Worm (Caenorhabditis elegans) whole organism, L3 larva: Measurements from ENCODE around the gene srh-56.

Source experiments
- ZK546.5 ChIP-seq: sonication (generic microtip); optimal IDR thresholded peaks from 2 replicates; lab custom pipeline; 2017; ENCODE audit warnings: missing biosample characterization, missing genetic modification characterization
- aly-2 ChIP-seq: fragments of 150-350 bp; optimal IDR thresholded peaks from 2 replicates; lab custom pipeline; 2014; ENCODE audit warnings: missing biosample characterization, missing genetic modification characterization
- ama-1 ChIP-seq: fragments of 150-350 bp; optimal IDR thresholded peaks from 2 replicates; lab custom pipeline; 2018
- ceh-82 ChIP-seq: fragments of 150-350 bp; optimal IDR thresholded peaks from 2 replicates; lab custom pipeline; 2014; ENCODE audit warnings: missing biosample characterization, missing genetic modification characterization
- ceh-9 ChIP-seq: sonication (generic microtip); optimal IDR thresholded peaks from 2 replicates; lab custom pipeline; 2018; ENCODE audit warnings: missing biosample characterization, missing genetic modification characterization
- daf-12 ChIP-seq: fragments of 150-350 bp; optimal IDR thresholded peaks from 2 replicates; lab custom pipeline; 2014; ENCODE audit warnings: missing biosample characterization, missing genetic modification reagents, missing genetic modification characterization
- egl-5 ChIP-seq: fragments of 150-350 bp; optimal IDR thresholded peaks from 2 replicates; lab custom pipeline; 2017; ENCODE audit warnings: missing biosample characterization, missing genetic modification reagents, missing genetic modification characterization, inconsistent platforms
- elt-1 ChIP-seq: fragments of 150-350 bp; optimal IDR thresholded peaks from 2 replicates; lab custom pipeline; 2014; ENCODE audit warnings: missing biosample characterization, missing genetic modification characterization
- elt-2 ChIP-seq: sonication (generic microtip); optimal IDR thresholded peaks from 2 replicates; lab custom pipeline; 2016; ENCODE audit warnings: missing genetic modification reagents, mild to moderate bottlenecking, missing genetic modification characterization, missing compliant biosample characterization
- elt-3 ChIP-seq, 3 experiments: fragments of 150-350 bp in 1 of 3; sonication (generic microtip) in 2 of 3; optimal IDR thresholded peaks; 2 replicates in 2 of 3; 4 replicates in 1 of 3; lab custom pipeline; 2014 to 2017; ENCODE audit warnings: missing biosample characterization in 3 of 3, missing genetic modification characterization in 3 of 3
- eor-1 ChIP-seq, 2 experiments: fragments of 150-350 bp; optimal IDR thresholded peaks; 2 replicates each; lab custom pipeline; 2014 to 2018; ENCODE audit warnings: missing biosample characterization in 2 of 2, missing genetic modification characterization in 2 of 2
- fkh-10 ChIP-seq: sonication (generic microtip); optimal IDR thresholded peaks from 2 replicates; lab custom pipeline; 2017; ENCODE audit warnings: missing biosample characterization, missing genetic modification reagents, missing genetic modification characterization
- fkh-2 ChIP-seq: fragments of 150-350 bp; optimal IDR thresholded peaks from 2 replicates; lab custom pipeline; 2014; ENCODE audit warnings: missing biosample characterization, missing genetic modification reagents, missing genetic modification characterization
- lin-15B ChIP-seq: fragments of 150-350 bp; optimal IDR thresholded peaks from 2 replicates; lab custom pipeline; 2014; ENCODE audit warnings: missing biosample characterization, missing genetic modification characterization
- lsy-12 ChIP-seq: sonication (generic microtip); optimal IDR thresholded peaks from 2 replicates; lab custom pipeline; 2016; ENCODE audit warnings: mild to moderate bottlenecking, missing genetic modification characterization, missing compliant biosample characterization
- mml-1 ChIP-seq: fragments of 150-350 bp; sonication (generic microtip); optimal IDR thresholded peaks from 3 replicates; lab custom pipeline; 2014; ENCODE audit warnings: missing biosample characterization, missing genetic modification characterization
- nfya-1 ChIP-seq: sonication (generic microtip); optimal IDR thresholded peaks from 2 replicates; lab custom pipeline; 2017; ENCODE audit warnings: missing genetic modification characterization, mild to moderate bottlenecking, missing compliant biosample characterization, antibody characterized with exemption, moderate library complexity; ENCODE audit not compliant: insufficient read depth
- nhr-11 ChIP-seq: fragments of 150-350 bp; optimal IDR thresholded peaks from 2 replicates; lab custom pipeline; 2014; ENCODE audit warnings: missing biosample characterization, missing genetic modification characterization
- nhr-12 ChIP-seq: fragments of 150-350 bp; optimal IDR thresholded peaks from 2 replicates; lab custom pipeline; 2014; ENCODE audit warnings: missing biosample characterization, missing genetic modification characterization
- nhr-23 ChIP-seq: fragments of 150-350 bp; optimal IDR thresholded peaks from 2 replicates; lab custom pipeline; 2014; ENCODE audit warnings: missing biosample characterization, missing genetic modification reagents, missing genetic modification characterization
- nhr-237 ChIP-seq: fragments of 150-350 bp; optimal IDR thresholded peaks from 2 replicates; lab custom pipeline; 2014; ENCODE audit warnings: missing biosample characterization, missing genetic modification characterization
- nhr-28 ChIP-seq: fragments of 150-350 bp; optimal IDR thresholded peaks from 2 replicates; lab custom pipeline; 2014; ENCODE audit warnings: missing biosample characterization, missing genetic modification characterization
- nhr-43 ChIP-seq: sonication (generic microtip); optimal IDR thresholded peaks from 2 replicates; lab custom pipeline; 2016; ENCODE audit warnings: mild to moderate bottlenecking, missing genetic modification characterization, missing compliant biosample characterization; ENCODE audit not compliant: poor library complexity, severe bottlenecking
- nhr-76 ChIP-seq: fragments of 150-350 bp; sonication (generic microtip); optimal IDR thresholded peaks from 5 replicates; lab custom pipeline; 2014; ENCODE audit warnings: missing biosample characterization, missing genetic modification characterization
- nhr-77 ChIP-seq: fragments of 150-350 bp; optimal IDR thresholded peaks from 2 replicates; lab custom pipeline; 2014; ENCODE audit warnings: missing biosample characterization, missing genetic modification characterization
- pha-4 ChIP-seq: fragments of 150-350 bp; optimal IDR thresholded peaks from 2 replicates; lab custom pipeline; 2014; ENCODE audit warnings: missing biosample characterization, missing genetic modification reagents, missing genetic modification characterization
- pqm-1 ChIP-seq: fragments of 150-350 bp; optimal IDR thresholded peaks from 2 replicates; lab custom pipeline; 2017; ENCODE audit warnings: missing biosample characterization, missing genetic modification characterization, inconsistent platforms
- snpc-4 ChIP-seq: fragments of 150-350 bp; optimal IDR thresholded peaks from 2 replicates; lab custom pipeline; 2014; ENCODE audit warnings: missing biosample characterization, missing genetic modification characterization
- tbx-2 ChIP-seq: sonication (generic microtip); optimal IDR thresholded peaks from 2 replicates; lab custom pipeline; 2016; ENCODE audit warnings: mild to moderate bottlenecking, missing genetic modification characterization, missing compliant biosample characterization
- unc-62 ChIP-seq: fragments of 150-350 bp; sonication (generic microtip); optimal IDR thresholded peaks from 4 replicates; lab custom pipeline; 2014; ENCODE audit warnings: missing biosample characterization, missing genetic modification reagents, missing genetic modification characterization
- zag-1 ChIP-seq: fragments of 150-350 bp; optimal IDR thresholded peaks from 2 replicates; lab custom pipeline; 2014; ENCODE audit warnings: missing biosample characterization, missing genetic modification characterization
- ztf-11 ChIP-seq: fragments of 150-350 bp; optimal IDR thresholded peaks from 2 replicates; lab custom pipeline; 2014; ENCODE audit warnings: missing biosample characterization, missing genetic modification characterization

Gene srh-56

DNA sequence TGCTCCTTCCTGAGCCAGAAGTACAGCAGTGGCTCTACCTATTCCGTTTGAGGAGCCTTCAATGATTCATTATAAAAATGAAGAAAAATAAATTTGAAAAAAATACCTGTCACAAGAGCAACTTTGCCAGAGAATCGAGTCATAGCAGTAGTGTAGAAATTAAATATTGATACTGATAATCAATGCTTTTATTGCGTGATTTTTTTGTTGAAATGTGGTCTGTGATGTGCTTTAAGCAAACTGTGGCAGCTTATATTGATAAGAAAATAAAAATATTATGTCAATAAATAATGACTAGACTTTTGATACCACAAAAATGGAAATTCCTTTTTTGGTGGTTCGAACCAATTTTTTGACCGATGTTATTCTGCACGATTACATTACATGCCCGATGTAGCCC, 6.6 kb upstream of the srh-56 start, which contains the start of gene dhs-14:
TSS of gene dhs-14 (minus strand) at position 149 of the 400 bp plus-strand sequence.
- TF ChIP-seq elt-2 (tag; lab: Kevin White, UChicago), result peak; percentile 74
- peak; percentile 82 for TF ChIP-seq pqm-1 (tag; lab: Kevin White, UChicago)
- TF ChIP-seq ZK546.5 (tag; lab: Kevin White, UChicago), result no peak
- TF ChIP-seq elt-1 (tag; lab: Kevin White, UChicago), result no peak

DNA sequence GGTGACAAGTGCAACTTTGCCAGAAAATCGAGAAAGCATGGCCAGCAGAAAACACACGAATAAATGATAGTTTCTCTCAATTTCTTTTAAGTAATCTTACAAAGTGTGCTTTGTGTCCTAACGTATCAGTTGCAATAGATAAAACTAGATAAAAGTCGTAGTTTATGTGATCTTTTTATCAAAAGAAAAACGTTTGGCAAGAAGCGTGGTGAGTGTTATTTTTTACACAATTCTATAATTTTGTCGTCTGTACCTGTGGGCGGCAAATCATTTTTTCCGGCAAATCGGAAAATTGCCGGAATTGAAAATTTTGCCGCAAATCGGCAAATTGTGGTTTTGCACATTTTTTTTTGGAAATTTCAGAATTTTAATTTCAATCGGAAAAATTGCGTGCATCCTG, 4.2 kb upstream of the srh-56 start, which contains the start of gene R05D8.9:
TSS of gene R05D8.9 (minus strand) at position 101 of the 400 bp plus-strand sequence.
- TF ChIP-seq nhr-76 (no peak), nhr-28 (tag; lab: Kevin White, UChicago) (no peak), pha-4 (tag; lab: Kevin White, UChicago) (no peak), elt-3 (tag; optimal IDR thresholded peaks at IDR 0.05; lab: Kevin White, UChicago) (no peak), nhr-237 (tag; lab: Kevin White, UChicago) (no peak), tbx-2 (tag; lab: Kevin White, UChicago) (no peak), mml-1 (no peak), elt-2 (tag; lab: Kevin White, UChicago) (no peak), nfya-1 (tag; lab: Kevin White, UChicago) (no peak), lsy-12 (tag; lab: Kevin White, UChicago) (no peak), snpc-4 (no peak), zag-1 (no peak), elt-1 (tag; lab: Kevin White, UChicago) (no peak), ama-1 (lab: Kevin White, UChicago) (no peak), daf-12 (tag; lab: Kevin White, UChicago) (no peak)
- TF ChIP-seq, all 47 proteins: peak for 0

DNA sequence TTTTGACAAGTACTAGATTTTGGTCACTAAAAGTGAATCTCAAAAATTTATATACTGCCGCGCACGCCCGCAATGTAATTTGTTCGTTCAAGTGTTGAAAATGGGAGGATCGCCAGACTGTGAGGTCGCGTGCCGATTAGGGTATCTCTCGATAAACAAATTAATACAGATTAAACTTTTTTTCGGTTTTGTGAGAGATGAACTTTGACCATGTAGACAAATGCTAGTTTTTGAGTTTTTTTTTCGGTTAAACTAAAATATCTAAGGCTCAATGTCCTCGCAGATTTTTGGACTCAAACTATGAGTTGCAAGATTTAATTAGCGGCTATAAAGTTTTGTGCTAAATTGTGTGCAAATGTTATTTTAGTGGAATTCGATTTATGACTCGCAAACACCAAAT, 1.9 kb upstream of the srh-56 start, which contains the start of gene dhs-15:
TSS of gene dhs-15 (minus strand) at position 101 of the 400 bp plus-strand sequence.
- TF ChIP-seq nhr-77 (tag; lab: Kevin White, UChicago) (no peak), mml-1 (no peak), ceh-9 (tag; lab: Kevin White, UChicago) (no peak), ceh-82 (tag; lab: Kevin White, UChicago) (no peak), ztf-11 (tag; lab: Kevin White, UChicago) (no peak), nhr-28 (tag; lab: Kevin White, UChicago) (no peak), fkh-10 (GFP tag; lab: Kevin White, UChicago) (no peak), ama-1 (lab: Kevin White, UChicago) (no peak), daf-12 (tag; lab: Kevin White, UChicago) (no peak), pqm-1 (tag; lab: Kevin White, UChicago) (no peak), fkh-2 (tag; lab: Kevin White, UChicago) (no peak)

DNA sequence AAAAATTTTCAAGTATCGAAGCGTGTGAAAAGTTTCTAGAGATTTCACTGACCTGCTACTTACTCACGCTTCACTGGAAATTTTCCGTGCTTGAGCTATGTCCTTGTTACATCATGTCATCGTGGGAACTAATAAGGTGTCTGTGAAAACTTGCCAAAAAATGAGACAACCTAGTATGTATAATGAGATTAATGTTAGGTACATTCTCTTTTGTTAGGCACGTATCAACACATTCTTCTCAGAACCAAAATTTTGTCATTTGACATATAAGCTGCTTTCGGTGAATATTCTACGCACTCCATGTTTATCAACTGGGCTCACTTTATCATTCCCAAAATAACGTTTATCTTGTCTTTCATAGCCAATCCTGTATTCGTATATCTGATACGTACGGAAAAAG, 2.4 kb downstream of the srh-56 start, which contains the start of gene srj-18:
TSS of gene srj-18 (plus strand) at position 301 of the 400 bp plus-strand sequence.
- TF ChIP-seq tbx-2 (tag; lab: Kevin White, UChicago) (no peak), pha-4 (tag; lab: Kevin White, UChicago) (no peak), aly-2 (tag; lab: Kevin White, UChicago) (no peak), nhr-76 (no peak), ztf-11 (tag; lab: Kevin White, UChicago) (no peak), daf-12 (tag; lab: Kevin White, UChicago) (no peak), elt-3 (tag; optimal IDR thresholded peaks at IDR 0.05; lab: Kevin White, UChicago) (no peak), nhr-12 (tag; lab: Kevin White, UChicago) (no peak)

DNA sequence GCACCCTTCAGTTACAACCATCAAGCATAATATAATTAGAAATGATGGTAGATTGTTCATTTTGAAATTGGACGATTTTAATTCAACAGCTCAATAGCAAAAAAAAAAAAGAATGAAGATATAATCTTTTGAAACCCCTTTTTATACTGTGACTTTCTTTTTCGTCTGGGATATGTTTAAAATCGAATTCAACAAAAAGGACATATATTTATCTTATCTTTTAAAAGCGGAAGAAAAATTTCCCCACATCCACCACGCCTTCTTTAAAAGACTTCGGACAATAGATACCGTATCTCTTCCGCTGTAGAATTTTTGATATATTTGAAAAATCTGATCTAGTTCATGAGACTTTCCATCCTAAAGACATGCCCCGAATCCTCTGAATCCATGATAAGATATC, 9.1 kb downstream of the srh-56 start, which contains the start of gene R05D8.11:
TSS of gene R05D8.11 (minus strand) at position 101 of the 400 bp plus-strand sequence.
- TF ChIP-seq elt-2 (tag; lab: Kevin White, UChicago) (no peak), unc-62 (GFP tag; lab: Kevin White, UChicago) (no peak), ZK546.5 (tag; lab: Kevin White, UChicago) (no peak), lsy-12 (tag; lab: Kevin White, UChicago) (no peak), lin-15B (tag; lab: Kevin White, UChicago) (no peak), eor-1 (tag; optimal IDR thresholded peaks at IDR 0.05; lab: Kevin White, UChicago) (no peak), nhr-23 (tag; lab: Kevin White, UChicago) (no peak), nhr-43 (tag; lab: Kevin White, UChicago) (no peak), egl-5 (tag; lab: Kevin White, UChicago) (no peak), nhr-11 (tag; lab: Kevin White, UChicago) (no peak)
